Worm (Caenorhabditis elegans) whole organism, L3 larva: ENCODE data around the gene twk-20.

Experiments used
- R02D3.7 ChIP-seq: fragments of 150-350 bp; optimal IDR thresholded peaks from 2 replicates; lab custom pipeline; 2014; ENCODE audit warnings: missing biosample characterization, missing genetic modification characterization
- ZK546.5 ChIP-seq: sonication (generic microtip); optimal IDR thresholded peaks from 2 replicates; lab custom pipeline; 2017; ENCODE audit warnings: missing biosample characterization, missing genetic modification characterization
- ama-1 ChIP-seq: fragments of 150-350 bp; optimal IDR thresholded peaks from 2 replicates; lab custom pipeline; 2018
- ceh-16 ChIP-seq: sonication (generic microtip); optimal IDR thresholded peaks from 2 replicates; lab custom pipeline; 2017; ENCODE audit warnings: missing biosample characterization, missing genetic modification characterization
- ceh-28 ChIP-seq: fragments of 150-350 bp; optimal IDR thresholded peaks from 2 replicates; lab custom pipeline; 2014; ENCODE audit warnings: missing biosample characterization, missing genetic modification reagents, missing genetic modification characterization
- ceh-82 ChIP-seq: fragments of 150-350 bp; optimal IDR thresholded peaks from 2 replicates; lab custom pipeline; 2014; ENCODE audit warnings: missing biosample characterization, missing genetic modification characterization
- ceh-9 ChIP-seq: sonication (generic microtip); optimal IDR thresholded peaks from 2 replicates; lab custom pipeline; 2018; ENCODE audit warnings: missing biosample characterization, missing genetic modification characterization
- egl-27 ChIP-seq: sonication (generic microtip); optimal IDR thresholded peaks from 4 replicates; lab custom pipeline; 2017; ENCODE audit warnings: missing biosample characterization, missing genetic modification reagents, missing genetic modification characterization
- egl-5 ChIP-seq: fragments of 150-350 bp; optimal IDR thresholded peaks from 2 replicates; lab custom pipeline; 2017; ENCODE audit warnings: missing biosample characterization, missing genetic modification reagents, missing genetic modification characterization, inconsistent platforms
- elt-1 ChIP-seq: fragments of 150-350 bp; optimal IDR thresholded peaks from 2 replicates; lab custom pipeline; 2014; ENCODE audit warnings: missing biosample characterization, missing genetic modification characterization
- elt-2 ChIP-seq: sonication (generic microtip); optimal IDR thresholded peaks from 2 replicates; lab custom pipeline; 2016; ENCODE audit warnings: missing genetic modification reagents, mild to moderate bottlenecking, missing genetic modification characterization, missing compliant biosample characterization
- elt-3 ChIP-seq, 3 experiments: fragments of 150-350 bp in 1 of 3; sonication (generic microtip) in 2 of 3; optimal IDR thresholded peaks; 2 replicates in 2 of 3; 4 replicates in 1 of 3; lab custom pipeline; 2014 to 2017; ENCODE audit warnings: missing biosample characterization in 3 of 3, missing genetic modification characterization in 3 of 3
- eor-1 ChIP-seq, 2 experiments: fragments of 150-350 bp; optimal IDR thresholded peaks; 2 replicates each; lab custom pipeline; 2014 to 2018; ENCODE audit warnings: missing biosample characterization in 2 of 2, missing genetic modification characterization in 2 of 2
- fkh-10 ChIP-seq: sonication (generic microtip); optimal IDR thresholded peaks from 2 replicates; lab custom pipeline; 2017; ENCODE audit warnings: missing biosample characterization, missing genetic modification reagents, missing genetic modification characterization
- hmg-11 ChIP-seq: sonication (generic microtip); optimal IDR thresholded peaks from 2 replicates; lab custom pipeline; 2016; ENCODE audit warnings: missing genetic modification characterization, missing compliant biosample characterization
- jun-1 ChIP-seq: fragments of 150-350 bp; optimal IDR thresholded peaks from 2 replicates; lab custom pipeline; 2014; ENCODE audit warnings: missing biosample characterization, missing genetic modification reagents, missing genetic modification characterization
- lin-15B ChIP-seq: fragments of 150-350 bp; optimal IDR thresholded peaks from 2 replicates; lab custom pipeline; 2014; ENCODE audit warnings: missing biosample characterization, missing genetic modification characterization
- lin-39 ChIP-seq: fragments of 150-350 bp; optimal IDR thresholded peaks from 2 replicates; lab custom pipeline; 2018; ENCODE audit warnings: missing biosample characterization, missing genetic modification reagents, missing genetic modification characterization
- lsy-12 ChIP-seq: sonication (generic microtip); optimal IDR thresholded peaks from 2 replicates; lab custom pipeline; 2016; ENCODE audit warnings: mild to moderate bottlenecking, missing genetic modification characterization, missing compliant biosample characterization
- mdl-1 ChIP-seq: fragments of 150-350 bp; optimal IDR thresholded peaks from 2 replicates; lab custom pipeline; 2014; ENCODE audit warnings: missing biosample characterization, missing genetic modification characterization
- mml-1 ChIP-seq: fragments of 150-350 bp; sonication (generic microtip); optimal IDR thresholded peaks from 3 replicates; lab custom pipeline; 2014; ENCODE audit warnings: missing biosample characterization, missing genetic modification characterization
- nfya-1 ChIP-seq: sonication (generic microtip); optimal IDR thresholded peaks from 2 replicates; lab custom pipeline; 2017; ENCODE audit warnings: missing genetic modification characterization, mild to moderate bottlenecking, missing compliant biosample characterization, antibody characterized with exemption, moderate library complexity; ENCODE audit not compliant: insufficient read depth
- nhr-11 ChIP-seq: fragments of 150-350 bp; optimal IDR thresholded peaks from 2 replicates; lab custom pipeline; 2014; ENCODE audit warnings: missing biosample characterization, missing genetic modification characterization
- nhr-23 ChIP-seq: fragments of 150-350 bp; optimal IDR thresholded peaks from 2 replicates; lab custom pipeline; 2014; ENCODE audit warnings: missing biosample characterization, missing genetic modification reagents, missing genetic modification characterization
- nhr-237 ChIP-seq: fragments of 150-350 bp; optimal IDR thresholded peaks from 2 replicates; lab custom pipeline; 2014; ENCODE audit warnings: missing biosample characterization, missing genetic modification characterization
- nhr-25 ChIP-seq: sonication (generic microtip); optimal IDR thresholded peaks from 2 replicates; lab custom pipeline; 2017; ENCODE audit warnings: missing biosample characterization, missing genetic modification characterization
- nhr-43 ChIP-seq: sonication (generic microtip); optimal IDR thresholded peaks from 2 replicates; lab custom pipeline; 2016; ENCODE audit warnings: mild to moderate bottlenecking, missing genetic modification characterization, missing compliant biosample characterization; ENCODE audit not compliant: poor library complexity, severe bottlenecking
- nhr-67 ChIP-seq: fragments of 150-350 bp; optimal IDR thresholded peaks from 2 replicates; lab custom pipeline; 2014; ENCODE audit warnings: missing biosample characterization, missing genetic modification characterization
- nhr-76 ChIP-seq: fragments of 150-350 bp; sonication (generic microtip); optimal IDR thresholded peaks from 5 replicates; lab custom pipeline; 2014; ENCODE audit warnings: missing biosample characterization, missing genetic modification characterization
- nhr-77 ChIP-seq: fragments of 150-350 bp; optimal IDR thresholded peaks from 2 replicates; lab custom pipeline; 2014; ENCODE audit warnings: missing biosample characterization, missing genetic modification characterization
- pha-4 ChIP-seq: fragments of 150-350 bp; optimal IDR thresholded peaks from 2 replicates; lab custom pipeline; 2014; ENCODE audit warnings: missing biosample characterization, missing genetic modification reagents, missing genetic modification characterization
- pqm-1 ChIP-seq: fragments of 150-350 bp; optimal IDR thresholded peaks from 2 replicates; lab custom pipeline; 2017; ENCODE audit warnings: missing biosample characterization, missing genetic modification characterization, inconsistent platforms
- sea-2 ChIP-seq: fragments of 150-350 bp; sonication (generic microtip); optimal IDR thresholded peaks from 4 replicates; lab custom pipeline; 2014; ENCODE audit warnings: missing biosample characterization, missing genetic modification reagents, missing genetic modification characterization
- skn-1 ChIP-seq: fragments of 150-350 bp; optimal IDR thresholded peaks from 2 replicates; lab custom pipeline; 2014; ENCODE audit warnings: missing biosample characterization, missing genetic modification characterization
- snpc-4 ChIP-seq: fragments of 150-350 bp; optimal IDR thresholded peaks from 2 replicates; lab custom pipeline; 2014; ENCODE audit warnings: missing biosample characterization, missing genetic modification characterization
- tbx-2 ChIP-seq: sonication (generic microtip); optimal IDR thresholded peaks from 2 replicates; lab custom pipeline; 2016; ENCODE audit warnings: mild to moderate bottlenecking, missing genetic modification characterization, missing compliant biosample characterization
- unc-39 ChIP-seq: sonication (generic microtip); optimal IDR thresholded peaks from 4 replicates; lab custom pipeline; 2017; ENCODE audit warnings: missing biosample characterization, missing genetic modification characterization
- unc-62 ChIP-seq: fragments of 150-350 bp; sonication (generic microtip); optimal IDR thresholded peaks from 4 replicates; lab custom pipeline; 2014; ENCODE audit warnings: missing biosample characterization, missing genetic modification reagents, missing genetic modification characterization
- zag-1 ChIP-seq: fragments of 150-350 bp; optimal IDR thresholded peaks from 2 replicates; lab custom pipeline; 2014; ENCODE audit warnings: missing biosample characterization, missing genetic modification characterization
- ztf-11 ChIP-seq: fragments of 150-350 bp; optimal IDR thresholded peaks from 2 replicates; lab custom pipeline; 2014; ENCODE audit warnings: missing biosample characterization, missing genetic modification characterization
- ztf-4 ChIP-seq: fragments of 150-350 bp; optimal IDR thresholded peaks from 2 replicates; lab custom pipeline; 2014; ENCODE audit warnings: missing biosample characterization, missing genetic modification characterization

The twk-20 gene

DNA sequence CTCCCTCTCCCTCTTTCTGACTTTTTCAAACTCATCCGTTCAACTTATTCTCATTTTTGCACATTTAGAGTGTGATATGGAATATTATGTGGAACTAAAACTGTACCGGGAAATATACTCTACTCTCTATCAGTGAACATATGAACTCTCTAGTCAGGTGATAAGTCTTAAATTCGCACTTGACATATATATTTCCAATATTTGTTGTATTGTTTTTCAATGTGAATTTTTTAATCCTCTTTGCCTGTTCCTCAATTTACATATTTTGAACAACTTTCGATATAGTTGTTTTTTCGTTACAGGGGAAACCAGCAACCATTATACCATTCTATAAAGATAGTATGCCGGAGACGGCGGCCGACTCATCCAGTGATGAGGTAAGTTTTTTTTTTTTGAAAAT, 20.5 kb downstream of the twk-20 start, which contains the start of gene C04A11.1:
TSS of gene C04A11.1 (plus strand) at position 301 of the 400 bp plus-strand sequence.
- no peak for TF ChIP-seq lin-39 (tag; lab: Kevin White, UChicago)
- no peak for TF ChIP-seq ama-1 (lab: Kevin White, UChicago)
- TF ChIP-seq R02D3.7 (tag; lab: Kevin White, UChicago) = no peak
- no peak for TF ChIP-seq ztf-11 (tag; lab: Kevin White, UChicago)
- TF ChIP-seq mdl-1 (tag; lab: Kevin White, UChicago) = no peak
- TF ChIP-seq nhr-237 (tag; lab: Kevin White, UChicago) = no peak
- no peak for TF ChIP-seq tbx-2 (tag; lab: Kevin White, UChicago)
- no peak for TF ChIP-seq jun-1 (tag; lab: Kevin White, UChicago)
- no peak for TF ChIP-seq fkh-10 (GFP tag; lab: Kevin White, UChicago)
- no peak for TF ChIP-seq ceh-16 (tag; lab: Kevin White, UChicago)
- no peak for TF ChIP-seq snpc-4
- no peak for TF ChIP-seq elt-3 (tag; optimal IDR thresholded peaks at IDR 0.05; lab: Kevin White, UChicago)
- no peak for TF ChIP-seq egl-27
- TF ChIP-seq lsy-12 (tag; lab: Kevin White, UChicago) = no peak
- TF ChIP-seq zag-1 (tag; lab: Kevin White, UChicago) = no peak

DNA sequence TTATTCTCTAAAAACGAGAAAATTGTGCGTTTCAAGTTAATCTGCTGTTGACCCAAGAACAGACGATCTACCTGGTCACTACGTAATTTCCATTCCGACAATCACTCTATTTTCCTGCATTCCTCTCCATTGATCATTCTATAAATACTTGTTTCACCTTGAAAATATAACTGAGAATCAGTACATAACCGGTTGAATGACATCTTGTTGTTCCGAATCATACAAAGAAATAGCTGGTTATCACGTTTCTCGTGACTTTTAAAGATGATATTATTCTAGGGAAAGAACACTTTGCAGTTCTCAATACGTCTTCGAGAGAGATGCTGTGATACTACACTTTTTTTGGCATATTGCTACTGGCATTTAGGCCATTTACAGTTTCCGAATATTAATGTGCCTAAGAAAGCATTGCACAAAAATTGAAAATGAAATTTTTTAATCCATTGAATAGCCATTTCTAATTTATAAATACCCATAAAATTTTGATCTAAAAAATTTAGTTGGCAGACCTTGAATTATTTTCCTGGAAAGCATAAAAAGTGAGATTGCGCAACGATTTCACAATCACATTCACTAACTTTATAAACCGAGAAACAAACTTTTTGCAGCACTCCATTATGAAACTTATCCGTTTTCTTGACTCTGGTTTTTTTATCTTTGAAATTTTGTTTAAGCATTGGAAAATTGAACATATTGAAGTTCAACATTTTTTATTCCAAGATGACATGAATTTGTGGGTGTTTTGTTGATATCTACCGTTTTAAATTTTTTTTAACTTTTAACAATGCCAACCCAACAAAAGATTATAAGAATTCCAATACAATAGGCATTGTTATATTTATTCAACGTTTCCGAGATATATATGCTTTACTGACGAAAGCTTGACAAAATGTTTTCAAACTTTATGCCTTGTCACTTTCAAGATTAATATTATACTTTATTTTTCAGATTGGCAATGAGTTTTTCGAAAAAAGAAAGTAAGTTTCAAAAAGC, 24.3 kb downstream of the twk-20 start, which contains the start of gene C04A11.5:
TSS of gene C04A11.5 (plus strand) at position 943 of the 993 bp plus-strand sequence.
- TF ChIP-seq nhr-43 (tag; lab: Kevin White, UChicago) = peak; percentile 53
- TF ChIP-seq lin-39 (tag; lab: Kevin White, UChicago) = no peak
- TF ChIP-seq nhr-23 = peak; percentile 70
- peak; percentile 47 for TF ChIP-seq nhr-25 (tag; lab: Kevin White, UChicago)
- TF ChIP-seq nhr-76 (tag; lab: Kevin White, UChicago) = no peak

- TF ChIP-seq ztf-11 (tag; lab: Kevin White, UChicago) (no peak), unc-39 (tag; lab: Kevin White, UChicago) (peak; percentile 27), eor-1 (tag; optimal IDR thresholded peaks at IDR 0.05; lab: Kevin White, UChicago) (no peak), pha-4 (tag; lab: Kevin White, UChicago) (peak; percentile 81), mdl-1 (tag; lab: Kevin White, UChicago) (no peak), nhr-11 (peak; percentile 33), ama-1 (lab: Kevin White, UChicago) (peak; percentile 49), egl-5 (peak; percentile 89), unc-62 (GFP tag; lab: Kevin White, UChicago) (no peak), skn-1 (tag; lab: Kevin White, UChicago) (peak; percentile 43), ceh-9 (tag; lab: Kevin White, UChicago) (no peak), elt-1 (tag; lab: Kevin White, UChicago) (peak; percentile 58), nhr-25 (tag; lab: Kevin White, UChicago) (peak; percentile 46), snpc-4 (peak; percentile 11), nhr-43 (tag; lab: Kevin White, UChicago) (peak; percentile 81), nhr-67 (tag; lab: Kevin White, UChicago) (no peak), pqm-1 (peak; percentile 41), lin-15B (peak; percentile 38), fkh-10 (GFP tag; lab: Kevin White, UChicago) (peak; percentile 51), tbx-2 (tag; lab: Kevin White, UChicago) (peak; percentile 85), sea-2 (GFP tag; lab: Kevin White, UChicago) (peak; percentile 58), egl-27 (peak; percentile 30), nhr-77 (tag; lab: Kevin White, UChicago) (peak; percentile 46), nhr-23 (peak; percentile 67), ztf-4 (peak; percentile 49), mml-1 (no peak), jun-1 (tag; lab: Kevin White, UChicago) (peak; percentile 86), ZK546.5 (no peak), lsy-12 (tag; lab: Kevin White, UChicago) (peak; percentile 85), nfya-1 (peak; percentile 71), R02D3.7 (tag; lab: Kevin White, UChicago) (peak; percentile 38), elt-2 (tag; lab: Kevin White, UChicago) (peak; percentile 49), lin-39 (tag; lab: Kevin White, UChicago) (peak; percentile 87), elt-3 (tag; optimal IDR thresholded peaks at IDR 0.05; lab: Kevin White, UChicago) (peak in 1 of 3 experiments; percentile 31), nhr-76 (tag; lab: Kevin White, UChicago) (peak; percentile 37), ceh-28 (tag; lab: Kevin White, UChicago) (peak; percentile 13), hmg-11 (tag; lab: Kevin White, UChicago) (peak; percentile 99), ceh-82 (peak; percentile 37)
- TF ChIP-seq, all 47 proteins: peak for 30
Measured at ce11 chrX:13665447-13665846, 25.8 kb downstream of the twk-20 start.
